Worm (Caenorhabditis elegans) whole organism, L4 larva: ENCODE data around the gene tmem-231.
A peak's percentile ranks its signal among the peaks of the same experiment; 100 is the strongest.

Experiments used
- ama-1 ChIP-seq: fragments of 150-350 bp; optimal IDR thresholded peaks from 2 replicates; lab custom pipeline; 2014; ENCODE audit warnings: inconsistent platforms, mixed read lengths
- ceh-82 ChIP-seq: sonication (generic microtip); optimal IDR thresholded peaks from 2 replicates; lab custom pipeline; 2017; ENCODE audit warnings: missing biosample characterization, missing genetic modification characterization
- jun-1 ChIP-seq: fragments of 150-350 bp; optimal IDR thresholded peaks from 2 replicates; lab custom pipeline; 2014; ENCODE audit warnings: missing biosample characterization, missing genetic modification reagents, missing genetic modification characterization
- lin-39 ChIP-seq: fragments of 150-350 bp; optimal IDR thresholded peaks from 2 replicates; lab custom pipeline; 2014; ENCODE audit warnings: missing biosample characterization, missing genetic modification reagents, missing genetic modification characterization
- sdz-12 ChIP-seq: fragments of 200-800 bp; sonication (Bioruptor generic); optimal IDR thresholded peaks from 2 replicates; lab custom pipeline; 2018; ENCODE audit warnings: mild to moderate bottlenecking, missing genetic modification characterization, missing compliant biosample characterization
- spr-3 ChIP-seq: fragments of 200-800 bp; sonication (Bioruptor generic); optimal IDR thresholded peaks from 2 replicates; lab custom pipeline; 2018; ENCODE audit warnings: mild to moderate bottlenecking, missing genetic modification characterization, missing compliant biosample characterization
- tra-1 ChIP-seq: fragments of 200-800 bp; sonication (Bioruptor generic); IDR thresholded peaks from 2 replicates; pipeline ENCODE4 v1.3.6; 2022; ENCODE audit warnings: missing genetic modification reagents, missing genetic modification characterization, missing compliant biosample characterization

DNA sequence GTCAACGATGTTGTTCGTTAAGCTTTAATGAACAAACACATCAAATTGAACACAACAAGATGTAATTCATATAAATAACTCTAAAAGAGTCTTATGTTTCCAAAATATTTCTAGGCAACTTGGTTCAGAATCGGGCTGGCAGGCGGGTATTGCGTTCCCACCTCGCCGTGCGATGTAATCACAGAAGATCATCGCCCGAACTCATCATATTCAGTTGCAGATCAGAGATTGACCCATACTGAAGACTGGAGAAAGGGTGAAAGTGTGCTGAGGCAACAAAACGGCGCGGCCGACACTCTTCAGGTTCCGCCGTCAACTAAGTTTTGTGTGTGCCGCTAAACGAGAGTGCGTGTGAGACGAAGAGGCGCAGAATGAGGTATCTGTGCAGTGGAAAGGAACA is 1.9 kb downstream of the tmem-231 start:
- peak; percentile 98 for TF ChIP-seq ama-1 (lab: Kevin White, UChicago)
- TF ChIP-seq sdz-12 (GFP tag; lab: Kevin White, UChicago): no peak
- TF ChIP-seq lin-39 (tag; lab: Kevin White, UChicago): no peak
- peak; percentile 73 for TF ChIP-seq spr-3
- TF ChIP-seq tra-1 (GFP tag; lab: Robert Waterston, UW): peak; percentile 59
- no peak for TF ChIP-seq ceh-82 (tag; lab: Kevin White, UChicago)
- TF ChIP-seq jun-1 (tag; lab: Kevin White, UChicago): peak; percentile 38
